Worm (Caenorhabditis elegans) whole organism, L1 larva: Measurements from ENCODE around the gene pst-2.

Experiments
- F16B12.6 ChIP-seq: fragments of 150-350 bp; optimal IDR thresholded peaks from 2 replicates; lab custom pipeline; 2014; ENCODE audit warnings: missing biosample characterization, missing genetic modification characterization
- aly-2 ChIP-seq: fragments of 150-350 bp; optimal IDR thresholded peaks from 2 replicates; lab custom pipeline; 2014; ENCODE audit warnings: missing biosample characterization, missing genetic modification characterization
- blmp-1 ChIP-seq: fragments of 150-350 bp; optimal IDR thresholded peaks from 2 replicates; lab custom pipeline; 2014; ENCODE audit warnings: missing biosample characterization, missing genetic modification characterization
- ceh-63 ChIP-seq: fragments of 200-800 bp; sonication (Bioruptor generic); optimal IDR thresholded peaks from 2 replicates; lab custom pipeline; 2018; ENCODE audit warnings: mild to moderate bottlenecking, missing genetic modification characterization, missing compliant biosample characterization
- ceh-8 ChIP-seq: fragments of 200-800 bp; sonication (Bioruptor generic); optimal IDR thresholded peaks from 2 replicates; lab custom pipeline; 2018; ENCODE audit warnings: mild to moderate bottlenecking, missing genetic modification characterization, moderate library complexity, missing compliant biosample characterization
- ceh-82 ChIP-seq, 3 experiments: fragments of 150-350 bp in 1 of 3; sonication (generic microtip) in 2 of 3; optimal IDR thresholded peaks; 2 replicates each; lab custom pipeline; 2014 to 2017; ENCODE audit warnings: missing biosample characterization in 3 of 3, missing genetic modification characterization in 3 of 3
- ces-1 ChIP-seq: fragments of 150-350 bp; optimal IDR thresholded peaks from 2 replicates; lab custom pipeline; 2014; ENCODE audit warnings: missing biosample characterization, missing genetic modification reagents, missing genetic modification characterization
- dpl-1 ChIP-seq, 3 experiments: fragments of 150-350 bp in 2 of 3; sonication (generic microtip) in 1 of 3; optimal IDR thresholded peaks; 2 replicates each; lab custom pipeline; 2014 to 2017; ENCODE audit warnings: missing biosample characterization in 3 of 3, missing genetic modification characterization in 3 of 3, missing genetic modification reagents in 3 of 3
- efl-1 ChIP-seq, 4 experiments: fragments of 150-350 bp; optimal IDR thresholded peaks in 3 of 4; peaks in 1 of 4; 1 replicate in 1 of 4; 2 replicates in 3 of 4; lab custom pipeline; 2014; ENCODE audit warnings: missing biosample characterization in 2 of 4, missing genetic modification characterization in 2 of 4, missing genetic modification reagents in 2 of 4
- efl-3 ChIP-seq: fragments of 200-800 bp; sonication (Bioruptor generic); optimal IDR thresholded peaks from 2 replicates; lab custom pipeline; 2018; ENCODE audit warnings: mild to moderate bottlenecking, missing genetic modification characterization, missing compliant biosample characterization
- egl-27 ChIP-seq, 2 experiments: fragments of 150-350 bp in 1 of 2; sonication (generic microtip); optimal IDR thresholded peaks; 3 replicates each; lab custom pipeline; 2017 to 2018; ENCODE audit warnings: missing biosample characterization in 2 of 2, missing genetic modification characterization in 2 of 2, missing genetic modification reagents in 2 of 2
- elt-2 ChIP-seq: sonication (generic microtip); optimal IDR thresholded peaks from 2 replicates; lab custom pipeline; 2016; ENCODE audit warnings: missing genetic modification characterization, mild to moderate bottlenecking, inconsistent platforms, missing compliant biosample characterization, missing genetic modification reagents
- elt-3 ChIP-seq, 6 experiments: fragments of 150-350 bp in 1 of 6; sonication (generic microtip); optimal IDR thresholded peaks; 2 replicates each; lab custom pipeline; 2017 to 2018; ENCODE audit warnings: missing biosample characterization in 6 of 6, missing genetic modification characterization in 6 of 6, inconsistent platforms in 1 of 6
- ets-5 ChIP-seq: fragments of 200-800 bp; sonication (Bioruptor generic); IDR thresholded peaks from 2 replicates; pipeline ENCODE4 v1.3.6; 2022; ENCODE audit warnings: missing genetic modification characterization, missing compliant biosample characterization
- fkh-10 ChIP-seq: sonication (generic microtip); optimal IDR thresholded peaks from 2 replicates; lab custom pipeline; 2017; ENCODE audit warnings: missing biosample characterization, missing genetic modification reagents, missing genetic modification characterization
- grh-1 ChIP-seq: fragments of 200-800 bp; sonication (Bioruptor generic); IDR thresholded peaks from 2 replicates; pipeline ENCODE4 v1.3.6; 2022; ENCODE audit warnings: missing genetic modification reagents, missing genetic modification characterization, missing compliant biosample characterization
- hlh-4 ChIP-seq: sonication (generic microtip); optimal IDR thresholded peaks from 2 replicates; lab custom pipeline; 2016; ENCODE audit warnings: mild to moderate bottlenecking, missing genetic modification characterization, missing compliant biosample characterization
- jun-1 ChIP-seq: fragments of 150-350 bp; optimal IDR thresholded peaks from 2 replicates; lab custom pipeline; 2014; ENCODE audit warnings: missing biosample characterization, missing genetic modification reagents, missing genetic modification characterization
- lin-14 ChIP-seq: fragments of 200-800 bp; sonication (Bioruptor generic); optimal IDR thresholded peaks from 2 replicates; lab custom pipeline; 2018; ENCODE audit warnings: mild to moderate bottlenecking, missing genetic modification characterization, moderate library complexity, missing compliant biosample characterization
- lin-15B ChIP-seq: fragments of 150-350 bp; sonication (generic microtip); optimal IDR thresholded peaks from 3 replicates; lab custom pipeline; 2014; ENCODE audit warnings: missing biosample characterization, missing genetic modification characterization
- lin-35 ChIP-seq, 2 experiments: fragments of 150-350 bp; optimal IDR thresholded peaks; 2 replicates each; lab custom pipeline; 2014; ENCODE audit warnings: missing biosample characterization in 2 of 2, missing genetic modification characterization in 2 of 2, missing genetic modification reagents in 2 of 2
- lin-39 ChIP-seq: fragments of 150-350 bp; optimal IDR thresholded peaks from 2 replicates; lab custom pipeline; 2014; ENCODE audit warnings: missing biosample characterization, missing genetic modification reagents, missing genetic modification characterization
- mdl-1 ChIP-seq, 2 experiments: fragments of 150-350 bp; optimal IDR thresholded peaks; 2 replicates each; lab custom pipeline; 2014 to 2017; ENCODE audit warnings: missing biosample characterization in 2 of 2, missing genetic modification characterization in 2 of 2, inconsistent platforms in 1 of 2
- nhr-12 ChIP-seq: sonication (generic microtip); optimal IDR thresholded peaks from 2 replicates; lab custom pipeline; 2017; ENCODE audit warnings: missing biosample characterization, missing genetic modification characterization
- nhr-19 ChIP-seq: fragments of 200-800 bp; sonication (Bioruptor generic); conservative IDR thresholded peaks from 2 replicates; pipeline ENCODE4 v1.3.6; 2022; ENCODE audit warnings: missing genetic modification characterization, missing compliant biosample characterization
- nhr-20 ChIP-seq: sonication (generic microtip); optimal IDR thresholded peaks from 2 replicates; lab custom pipeline; 2016; ENCODE audit warnings: mild to moderate bottlenecking, missing genetic modification characterization, missing compliant biosample characterization
- nhr-237 ChIP-seq: fragments of 150-350 bp; optimal IDR thresholded peaks from 2 replicates; lab custom pipeline; 2014; ENCODE audit warnings: missing biosample characterization, missing genetic modification characterization
- nhr-47 ChIP-seq: sonication (generic microtip); optimal IDR thresholded peaks from 2 replicates; lab custom pipeline; 2016; ENCODE audit warnings: mild to moderate bottlenecking, missing genetic modification characterization, moderate library complexity, missing compliant biosample characterization
- nhr-77 ChIP-seq: fragments of 150-350 bp; optimal IDR thresholded peaks from 2 replicates; lab custom pipeline; 2014; ENCODE audit warnings: missing biosample characterization, missing genetic modification characterization
- nhr-84 ChIP-seq: sonication (generic microtip); optimal IDR thresholded peaks from 2 replicates; lab custom pipeline; 2017; ENCODE audit warnings: missing biosample characterization, missing genetic modification characterization
- skn-1 ChIP-seq: fragments of 150-350 bp; optimal IDR thresholded peaks from 2 replicates; lab custom pipeline; 2014; ENCODE audit warnings: missing biosample characterization, missing genetic modification characterization
- sox-4 ChIP-seq: sonication (generic microtip); optimal IDR thresholded peaks from 2 replicates; lab custom pipeline; 2016; ENCODE audit warnings: missing genetic modification characterization, missing compliant biosample characterization
- sptf-1 ChIP-seq: fragments of 150-350 bp; optimal IDR thresholded peaks from 2 replicates; lab custom pipeline; 2014; ENCODE audit warnings: missing biosample characterization, missing genetic modification characterization
- swsn-7 ChIP-seq: sonication (generic microtip); optimal IDR thresholded peaks from 2 replicates; lab custom pipeline; 2016; ENCODE audit warnings: missing genetic modification characterization, missing compliant biosample characterization
- tbx-2 ChIP-seq: sonication (generic microtip); optimal IDR thresholded peaks from 2 replicates; lab custom pipeline; 2016; ENCODE audit warnings: missing genetic modification characterization, missing compliant biosample characterization
- tlp-1 ChIP-seq: fragments of 150-350 bp; optimal IDR thresholded peaks from 2 replicates; lab custom pipeline; 2014; ENCODE audit warnings: missing biosample characterization, missing genetic modification characterization
- unc-86 ChIP-seq: sonication (generic microtip); optimal IDR thresholded peaks from 2 replicates; lab custom pipeline; 2016; ENCODE audit warnings: missing genetic modification characterization, missing compliant biosample characterization
- xbp-1 ChIP-seq: sonication (generic microtip); optimal IDR thresholded peaks from 2 replicates; lab custom pipeline; 2016; ENCODE audit warnings: missing genetic modification characterization, missing compliant biosample characterization
- zag-1 ChIP-seq: fragments of 150-350 bp; optimal IDR thresholded peaks from 2 replicates; lab custom pipeline; 2014; ENCODE audit warnings: missing biosample characterization, missing genetic modification characterization
- ztf-11 ChIP-seq, 2 experiments: sonication (generic microtip); optimal IDR thresholded peaks; 2 replicates each; lab custom pipeline; 2016 to 2017; ENCODE audit warnings: missing genetic modification characterization in 2 of 2, missing biosample characterization in 1 of 2, missing compliant biosample characterization in 1 of 2

pst-2 gene

DNA sequence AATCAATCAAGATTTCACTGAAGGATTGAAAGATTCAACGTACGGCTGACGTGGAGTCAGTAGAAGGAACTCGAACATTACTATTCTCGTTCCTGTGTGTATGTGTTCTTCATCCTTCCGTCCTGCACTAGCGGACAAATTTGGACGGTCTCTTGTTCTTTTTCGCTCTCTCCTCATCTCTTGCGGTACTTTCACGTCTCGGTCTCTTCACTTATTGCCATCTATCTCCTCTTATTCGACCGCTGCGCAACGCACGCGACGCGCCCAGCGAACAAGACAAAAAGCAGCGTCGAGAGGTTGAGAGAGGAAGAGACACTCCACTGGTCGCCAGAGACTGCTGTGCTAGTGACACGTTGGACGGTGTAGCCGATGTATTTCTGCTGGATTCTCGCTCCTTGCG, 35.2 kb downstream of the pst-2 start (continued):
- TF ChIP-seq ceh-63 (GFP tag; lab: Kevin White, UChicago) (no peak), sox-4 (tag; lab: Kevin White, UChicago) (no peak), elt-3 (tag; optimal IDR thresholded peaks at IDR 0.05; lab: Kevin White, UChicago) (peak in 1 of 6 experiments; percentile 44), xbp-1 (tag; lab: Kevin White, UChicago) (peak; percentile 36), elt-2 (tag; lab: Kevin White, UChicago) (no peak), lin-15B (tag; lab: Kevin White, UChicago) (peak; percentile 24), grh-1 (GFP tag; lab: Robert Waterston, UW) (no peak), lin-39 (tag; lab: Kevin White, UChicago) (no peak), jun-1 (tag; lab: Kevin White, UChicago) (peak; percentile 18), nhr-237 (tag; lab: Kevin White, UChicago) (no peak), swsn-7 (tag; lab: Kevin White, UChicago) (peak; percentile 56), aly-2 (tag; lab: Kevin White, UChicago) (no peak), dpl-1 (GFP tag; optimal IDR thresholded peaks at IDR 0.05; lab: Kevin White, UChicago) (peak in 2 of 3 experiments; percentile 49 to 62), mdl-1 (tag; optimal IDR thresholded peaks at IDR 0.05; lab: Kevin White, UChicago) (peak in 1 of 2 experiments; percentile 62), nhr-84 (tag; lab: Kevin White, UChicago) (no peak), hlh-4 (no peak), blmp-1 (tag; lab: Kevin White, UChicago) (peak; percentile 52), nhr-19 (GFP tag; lab: Robert Waterston, UW) (no peak), ceh-82 (tag; optimal IDR thresholded peaks at IDR 0.05; lab: Kevin White, UChicago) (peak; percentile 7 to 87 (median 68)), ztf-11 (tag; optimal IDR thresholded peaks at IDR 0.05; lab: Kevin White, UChicago) (no peak), ceh-8 (GFP tag; lab: Kevin White, UChicago) (no peak), sptf-1 (tag; lab: Kevin White, UChicago) (no peak), efl-1 (optimal IDR thresholded peaks at IDR 0.05; lab: Kevin White, UChicago) (peak; percentile 68 to 83), efl-1 (GFP tag; optimal IDR thresholded peaks at IDR 0.05 in 1 of 2; lab: Kevin White, UChicago) (peak; percentile 30 to 96), skn-1 (tag; lab: Kevin White, UChicago) (peak; percentile 54), nhr-47 (tag; lab: Kevin White, UChicago) (peak; percentile 40), nhr-20 (tag; lab: Kevin White, UChicago) (peak; percentile 5), nhr-12 (tag; lab: Kevin White, UChicago) (no peak), lin-35 (GFP tag; optimal IDR thresholded peaks at IDR 0.05; lab: Kevin White, UChicago) (peak; percentile 55 to 64), unc-86 (tag; lab: Kevin White, UChicago) (peak; percentile 35)

DNA sequence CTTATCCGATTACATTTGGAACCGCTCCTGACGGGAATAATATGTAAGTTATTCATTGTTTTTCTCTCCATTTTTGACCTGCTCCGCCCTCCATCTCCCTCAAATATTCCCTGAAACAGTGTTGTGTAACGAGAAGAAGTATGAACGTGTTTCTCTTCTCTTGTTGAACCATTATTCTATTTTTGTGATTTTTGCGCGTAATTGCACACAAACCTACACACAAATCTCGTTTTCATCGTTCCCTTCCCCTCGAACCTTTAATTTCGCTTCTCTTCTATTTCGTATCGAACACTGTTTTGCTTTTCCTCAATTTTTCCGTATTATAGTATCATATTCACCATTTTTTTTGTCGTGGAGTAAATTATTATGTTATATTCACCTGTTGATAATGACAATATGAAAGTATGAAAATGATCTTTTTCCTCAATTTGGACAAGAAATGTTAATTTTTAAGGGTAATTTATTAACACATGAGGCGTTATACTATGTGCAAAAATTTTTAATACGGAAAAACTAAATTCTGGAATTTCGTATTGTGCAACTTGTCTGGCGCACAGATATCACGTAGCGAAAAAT, 37.0 kb downstream of the pst-2 start:
- TF ChIP-seq ets-5 (no peak), fkh-10 (GFP tag; lab: Kevin White, UChicago) (no peak), ceh-82 (tag; optimal IDR thresholded peaks at IDR 0.05; lab: Kevin White, UChicago) (no peak), zag-1 (tag; lab: Kevin White, UChicago) (no peak), egl-27 (tag; optimal IDR thresholded peaks at IDR 0.05; lab: Kevin White, UChicago) (no peak), tlp-1 (tag; lab: Kevin White, UChicago) (no peak), nhr-77 (tag; lab: Kevin White, UChicago) (no peak), grh-1 (GFP tag; lab: Robert Waterston, UW) (no peak), lin-35 (GFP tag; optimal IDR thresholded peaks at IDR 0.05; lab: Kevin White, UChicago) (no peak), ces-1 (GFP tag; lab: Kevin White, UChicago) (no peak), efl-3 (GFP tag; lab: Kevin White, UChicago) (no peak), tbx-2 (no peak), lin-14 (no peak), F16B12.6 (tag; lab: Kevin White, UChicago) (no peak)
